Fruit fly (Drosophila melanogaster) whole organism, embryonic: ENCODE measurements around the gene MTF-1.

Experiments
- Ada2b ChIP-seq: fragments of 200-800 bp; sonication (Bioruptor generic); IDR thresholded peaks from 2 replicates; pipeline ENCODE4 v1.3.6; 2022; ENCODE audit warnings: missing biosample characterization, missing genetic modification characterization
- CG10147 ChIP-seq: fragments of 200-800 bp; sonication (Bioruptor generic); optimal IDR thresholded peaks from 2 replicates; lab custom pipeline; 2019; ENCODE audit warnings: missing biosample characterization, mild to moderate bottlenecking, missing genetic modification characterization, moderate library complexity
- CG10274 ChIP-seq: fragments of 200-800 bp; sonication (Bioruptor generic); optimal IDR thresholded peaks from 3 replicates; lab custom pipeline; 2017; ENCODE audit warnings: missing biosample characterization, mild to moderate bottlenecking, missing genetic modification characterization
- CG11504 ChIP-seq: fragments of 200-800 bp; sonication (Bioruptor generic); optimal IDR thresholded peaks from 3 replicates; lab custom pipeline; 2019; ENCODE audit warnings: missing biosample characterization, mild to moderate bottlenecking, missing genetic modification characterization, moderate library complexity
- CG12744 ChIP-seq: fragments of 200-800 bp; sonication (Bioruptor generic); optimal IDR thresholded peaks from 2 replicates; lab custom pipeline; 2016; ENCODE audit warnings: missing biosample characterization, missing genetic modification characterization
- CG13775 ChIP-seq: fragments of 200-800 bp; sonication (Bioruptor generic); optimal IDR thresholded peaks from 3 replicates; lab custom pipeline; 2017; ENCODE audit warnings: missing biosample characterization, mild to moderate bottlenecking, missing genetic modification characterization
- CG17361 ChIP-seq: fragments of 200-800 bp; sonication (Bioruptor generic); IDR thresholded peaks from 3 replicates; pipeline ENCODE4 v1.3.6; 2022; ENCODE audit warnings: missing biosample characterization, missing genetic modification characterization
- CG17802 ChIP-seq: fragments of 200-800 bp; sonication (Bioruptor generic); optimal IDR thresholded peaks from 2 replicates; lab custom pipeline; 2018; ENCODE audit warnings: missing biosample characterization, mild to moderate bottlenecking, missing genetic modification characterization, moderate library complexity
- CG1832 ChIP-seq: fragments of 200-800 bp; sonication (Bioruptor generic); optimal IDR thresholded peaks from 2 replicates; lab custom pipeline; 2017; ENCODE audit warnings: missing biosample characterization, mild to moderate bottlenecking, missing genetic modification characterization, inconsistent platforms
- CG31224 ChIP-seq: fragments of 200-800 bp; sonication (Bioruptor generic); IDR thresholded peaks from 2 replicates; pipeline ENCODE4 v1.3.6; 2022; ENCODE audit warnings: missing biosample characterization, missing genetic modification characterization
- CG32532 ChIP-seq: fragments of 200-800 bp; sonication (Bioruptor generic); IDR thresholded peaks from 2 replicates; pipeline ENCODE4 v1.3.6; 2022; ENCODE audit warnings: missing biosample characterization, missing genetic modification characterization
- CG42726 ChIP-seq: fragments of 200-800 bp; sonication (Bioruptor generic); IDR thresholded peaks from 2 replicates; pipeline ENCODE4 v1.3.6; 2022; ENCODE audit warnings: missing biosample characterization, missing genetic modification characterization; ENCODE audit not compliant: partially characterized antibody
- CG4404 ChIP-seq: fragments of 200-800 bp; sonication (Bioruptor generic); IDR thresholded peaks from 2 replicates; pipeline ENCODE4 v1.3.6; 2022; ENCODE audit warnings: missing biosample characterization, missing genetic modification characterization
- CG5180 ChIP-seq: fragments of 200-800 bp; sonication (Bioruptor generic); optimal IDR thresholded peaks from 3 replicates; lab custom pipeline; 2017; ENCODE audit warnings: missing biosample characterization, missing genetic modification characterization, mild to moderate bottlenecking, moderate library complexity, missing genetic modification reagents
- CG5953 ChIP-seq: fragments of 200-800 bp; sonication (Bioruptor generic); IDR thresholded peaks from 2 replicates; pipeline ENCODE4 v1.3.6; 2022; ENCODE audit warnings: missing biosample characterization, missing genetic modification characterization
- CG6791 ChIP-seq: fragments of 200-800 bp; sonication (Bioruptor generic); IDR thresholded peaks from 3 replicates; pipeline ENCODE4 v1.3.6; 2022; ENCODE audit warnings: missing biosample characterization, missing genetic modification characterization; ENCODE audit not compliant: partially characterized antibody
- CG8478 ChIP-seq: fragments of >200 bp; optimal IDR thresholded peaks from 2 replicates; lab custom pipeline; 2018
- CG8944 ChIP-seq: fragments of 200-800 bp; sonication (Bioruptor generic); optimal IDR thresholded peaks from 3 replicates; lab custom pipeline; 2016; ENCODE audit warnings: missing biosample characterization, missing genetic modification characterization
- CG9727 ChIP-seq: fragments of 200-800 bp; sonication (Bioruptor generic); optimal IDR thresholded peaks from 3 replicates; lab custom pipeline; 2017; ENCODE audit warnings: missing biosample characterization, mild to moderate bottlenecking, missing genetic modification characterization
- Dad ChIP-seq: fragments of 200-800 bp; sonication (Bioruptor generic); optimal IDR thresholded peaks from 3 replicates; lab custom pipeline; 2016; ENCODE audit warnings: missing biosample characterization, missing genetic modification characterization
- Dref ChIP-seq: fragments of 200-800 bp; sonication (Bioruptor generic); IDR thresholded peaks from 2 replicates; pipeline ENCODE4 v1.3.6; 2022; ENCODE audit warnings: missing biosample characterization, missing genetic modification characterization
- Fer3 ChIP-seq: fragments of 200-800 bp; sonication (Bioruptor generic); optimal IDR thresholded peaks from 2 replicates; lab custom pipeline; 2018; ENCODE audit warnings: missing biosample characterization, mild to moderate bottlenecking, missing genetic modification characterization, moderate library complexity
- H15 ChIP-seq: fragments of 200-800 bp; sonication (Bioruptor generic); IDR thresholded peaks from 3 replicates; pipeline ENCODE4 v1.3.6; 2022; ENCODE audit warnings: missing biosample characterization, missing genetic modification characterization
- Hmx ChIP-seq: fragments of 200-800 bp; sonication (Bioruptor generic); optimal IDR thresholded peaks from 2 replicates; lab custom pipeline; 2016; ENCODE audit warnings: missing biosample characterization, missing genetic modification characterization
- Hr3 ChIP-seq: fragments of 200-800 bp; sonication (Bioruptor generic); optimal IDR thresholded peaks from 3 replicates; lab custom pipeline; 2016; ENCODE audit warnings: missing biosample characterization, missing genetic modification characterization
- Hr78 ChIP-seq, 2 experiments: fragments of 200-800 bp in 1 of 2; fragments of >200 bp in 1 of 2; sonication (Bioruptor generic) in 1 of 2; optimal IDR thresholded peaks; 2 replicates each; lab custom pipeline; 2017 to 2019; ENCODE audit warnings: missing biosample characterization in 2 of 2, missing genetic modification characterization in 2 of 2, mild to moderate bottlenecking in 1 of 2, moderate library complexity in 1 of 2
- Kr ChIP-seq: fragments of 200-800 bp; sonication (Bioruptor generic); optimal IDR thresholded peaks from 2 replicates; lab custom pipeline; 2017; ENCODE audit warnings: missing biosample characterization, mild to moderate bottlenecking, missing genetic modification characterization
- Med ChIP-seq: fragments of 200-800 bp; sonication (Bioruptor generic); peaks from one replicate; lab custom pipeline; 2016; ENCODE audit warnings: missing biosample characterization, missing genetic modification characterization, mild to moderate bottlenecking, inconsistent platforms, moderate library complexity
- Mrtf ChIP-seq: fragments of 200-800 bp; sonication (Bioruptor generic); IDR thresholded peaks from 3 replicates; pipeline ENCODE4 v1.3.6; 2022; ENCODE audit warnings: missing biosample characterization, missing genetic modification characterization
- Nf-YC ChIP-seq: fragments of 200-800 bp; optimal IDR thresholded peaks from 3 replicates; lab custom pipeline; 2019; ENCODE audit warnings: missing biosample characterization, mild to moderate bottlenecking, missing genetic modification characterization, moderate library complexity
- Side ChIP-seq: fragments of 200-800 bp; sonication (Bioruptor generic); optimal IDR thresholded peaks from 2 replicates; lab custom pipeline; 2016; ENCODE audit warnings: missing biosample characterization, missing genetic modification characterization
- Six4 ChIP-seq: fragments of 200-800 bp; sonication (Bioruptor generic); optimal IDR thresholded peaks from 2 replicates; lab custom pipeline; 2016; ENCODE audit warnings: missing biosample characterization, missing genetic modification characterization
- Vsx1 ChIP-seq: fragments of 200-800 bp; sonication (Bioruptor generic); optimal IDR thresholded peaks from 2 replicates; lab custom pipeline; 2017; ENCODE audit warnings: missing biosample characterization, mild to moderate bottlenecking, missing genetic modification characterization, missing genetic modification reagents
- bcd ChIP-seq: fragments of 200-800 bp; sonication (Bioruptor generic); optimal IDR thresholded peaks from 2 replicates; lab custom pipeline; 2017; ENCODE audit warnings: missing biosample characterization, mild to moderate bottlenecking, missing genetic modification characterization
- corto ChIP-seq: fragments of 200-800 bp; sonication (Bioruptor generic); optimal IDR thresholded peaks from 2 replicates; lab custom pipeline; 2016; ENCODE audit warnings: missing biosample characterization, mild to moderate bottlenecking, missing genetic modification characterization, moderate library complexity
- cwo ChIP-seq: fragments of 200-800 bp; sonication (Bioruptor generic); optimal IDR thresholded peaks from 3 replicates; lab custom pipeline; 2017; ENCODE audit warnings: missing biosample characterization, missing genetic modification characterization, mild to moderate bottlenecking, moderate library complexity, missing genetic modification reagents
- fru ChIP-seq: fragments of >200 bp; optimal IDR thresholded peaks from 2 replicates; lab custom pipeline; 2017
- grau ChIP-seq: fragments of 200-800 bp; optimal IDR thresholded peaks from 3 replicates; lab custom pipeline; 2019; ENCODE audit warnings: missing biosample characterization, mild to moderate bottlenecking, missing genetic modification characterization, moderate library complexity
- grn ChIP-seq: fragments of 200-800 bp; sonication (Bioruptor generic); optimal IDR thresholded peaks from 3 replicates; lab custom pipeline; 2017; ENCODE audit warnings: missing biosample characterization, missing genetic modification characterization
- gt ChIP-seq: fragments of 200-800 bp; sonication (Bioruptor generic); IDR thresholded peaks from 2 replicates; pipeline ENCODE4 v1.3.6; 2022; ENCODE audit warnings: missing biosample characterization, missing genetic modification characterization
- jing ChIP-seq: fragments of 200-800 bp; sonication (Bioruptor generic); optimal IDR thresholded peaks from 2 replicates; lab custom pipeline; 2018; ENCODE audit warnings: missing biosample characterization, mild to moderate bottlenecking, missing genetic modification characterization
- jumu ChIP-seq: fragments of 200-800 bp; sonication (Bioruptor generic); optimal IDR thresholded peaks from 3 replicates; lab custom pipeline; 2016; ENCODE audit warnings: missing biosample characterization, missing genetic modification characterization
- pnt ChIP-seq: fragments of 200-800 bp; sonication (Bioruptor generic); optimal IDR thresholded peaks from 3 replicates; lab custom pipeline; 2016; ENCODE audit warnings: missing biosample characterization, missing genetic modification characterization
- prd ChIP-seq, 3 experiments: fragments of >200 bp in 2 of 3; fragments of 200-800 bp in 1 of 3; sonication (Bioruptor generic) in 1 of 3; optimal IDR thresholded peaks in 2 of 3; IDR thresholded peaks in 1 of 3; 2 replicates in 2 of 3; 3 replicates in 1 of 3; pipeline versions ENCODE4 v1.3.6 to Lab custom; 2017 to 2022; ENCODE audit warnings: missing biosample characterization in 1 of 3, missing genetic modification characterization in 1 of 3
- sc ChIP-seq, 3 experiments: fragments of >200 bp in 2 of 3; fragments of 200-800 bp in 1 of 3; sonication (Bioruptor generic) in 1 of 3; optimal IDR thresholded peaks; 2 replicates in 2 of 3; 3 replicates in 1 of 3; lab custom pipeline; 2017; ENCODE audit warnings: mild to moderate bottlenecking in 1 of 3, missing biosample characterization in 1 of 3, missing genetic modification characterization in 1 of 3, missing genetic modification reagents in 1 of 3
- sisA ChIP-seq: fragments of 200-800 bp; sonication (Bioruptor generic); IDR thresholded peaks from 2 replicates; pipeline ENCODE4 v1.3.6; 2022; ENCODE audit warnings: missing biosample characterization, missing genetic modification characterization
- stc ChIP-seq: fragments of 200-800 bp; sonication (Bioruptor generic); IDR thresholded peaks from 2 replicates; pipeline ENCODE4 v1.3.6; 2022; ENCODE audit warnings: missing biosample characterization, missing genetic modification characterization
- tna ChIP-seq: fragments of 200-800 bp; sonication (Bioruptor generic); IDR thresholded peaks from 2 replicates; pipeline ENCODE4 v1.3.6; 2022; ENCODE audit warnings: missing biosample characterization, missing genetic modification characterization; ENCODE audit not compliant: partially characterized antibody
- zen ChIP-seq: fragments of 200-800 bp; sonication (Bioruptor generic); optimal IDR thresholded peaks from 3 replicates; lab custom pipeline; 2018; ENCODE audit warnings: missing biosample characterization, mild to moderate bottlenecking, missing genetic modification characterization, moderate library complexity

Gene MTF-1

dm6 chr3L:9447239-9447777 lies 17.2 kb downstream of the MTF-1 start (continued):
- no peak for TF ChIP-seq tna (GFP tag; lab: Robert Waterston, UW)
- TF ChIP-seq Dref (GFP tag; lab: Robert Waterston, UW): no peak
- TF ChIP-seq CG5180 (GFP tag; lab: Kevin White, UChicago): no peak
- TF ChIP-seq gt: no peak
- TF ChIP-seq H15 (GFP tag; lab: Robert Waterston, UW): no peak
- no peak for TF ChIP-seq jumu (GFP tag; lab: Kevin White, UChicago)
- peak; percentile 73 for TF ChIP-seq zen
- no peak for TF ChIP-seq pnt (GFP tag; lab: Kevin White, UChicago)
- TF ChIP-seq CG32532 (GFP tag; lab: Robert Waterston, UW): peak; percentile 12; the same call in 1 of the 2 replicates
- no peak for TF ChIP-seq CG5953 (GFP tag; lab: Robert Waterston, UW)
- TF ChIP-seq grau (tag; lab: Kevin White, UChicago): no peak
- TF ChIP-seq Nf-YC (tag; lab: Kevin White, UChicago): no peak
- no peak for TF ChIP-seq sc (optimal IDR thresholded peaks at IDR 0.05; lab: Kevin White, UChicago)
- TF ChIP-seq sc (GFP tag; optimal IDR thresholded peaks at IDR 0.05; lab: Kevin White, UChicago): no peak
- no peak for TF ChIP-seq CG10274 (GFP tag; lab: Kevin White, UChicago)
- no peak for TF ChIP-seq CG6791 (GFP tag; lab: Robert Waterston, UW)
- peak; percentile 79 for TF ChIP-seq Kr (GFP tag; lab: Kevin White, UChicago)
- TF ChIP-seq corto (GFP tag; lab: Kevin White, UChicago): peak; percentile 2
- no peak for TF ChIP-seq CG9727 (GFP tag; lab: Kevin White, UChicago)
- no peak for TF ChIP-seq CG12744 (GFP tag; lab: Kevin White, UChicago)
- peak; percentile 22 for TF ChIP-seq cwo (GFP tag; lab: Kevin White, UChicago)
- TF ChIP-seq CG11504: no peak
- no peak for TF ChIP-seq Hmx (GFP tag; lab: Kevin White, UChicago)
- no peak for TF ChIP-seq CG4404

- no peak for TF ChIP-seq fru
- TF ChIP-seq gt: no peak
- TF ChIP-seq Hr78 (GFP tag; optimal IDR thresholded peaks at IDR 0.05; lab: Kevin White, UChicago): no peak
- no peak for TF ChIP-seq jing
- TF ChIP-seq Med (GFP tag; lab: Kevin White, UChicago): peak; percentile 82
- no peak for TF ChIP-seq CG42726 (GFP tag; lab: Robert Waterston, UW)
- no peak for TF ChIP-seq CG1832 (GFP tag; lab: Kevin White, UChicago)
- peak; percentile 73 for TF ChIP-seq CG17361 (GFP tag; lab: Robert Waterston, UW)
- TF ChIP-seq stc: peak; percentile 58
- peak; percentile 87 for TF ChIP-seq Vsx1 (GFP tag; lab: Kevin White, UChicago)
- TF ChIP-seq bcd (GFP tag; lab: Kevin White, UChicago): peak; percentile 56
- TF ChIP-seq CG17802 (tag; lab: Kevin White, UChicago): peak; percentile 11
- no peak for TF ChIP-seq CG8944 (GFP tag; lab: Kevin White, UChicago)
- TF ChIP-seq Dad: no peak
- no peak for TF ChIP-seq Mrtf
- peak; percentile 58 for TF ChIP-seq sisA
- peak; percentile 1 for TF ChIP-seq grn (GFP tag; lab: Kevin White, UChicago)
- TF ChIP-seq Hr3 (GFP tag; lab: Kevin White, UChicago): peak; percentile 32
- TF ChIP-seq Side: peak; percentile 26
- TF ChIP-seq CG8478 (lab: Kevin White, UChicago): no peak
- TF ChIP-seq Ada2b (GFP tag; lab: Robert Waterston, UW): peak; percentile 54; the same call in 1 of the 2 replicates
- peak; percentile 68 for TF ChIP-seq Fer3
- TF ChIP-seq Six4 (GFP tag; lab: Kevin White, UChicago): peak; percentile 24
- TF ChIP-seq prd (optimal IDR thresholded peaks at IDR 0.05; lab: Kevin White, UChicago): no peak
- peak; percentile 58; the same call in 2 of the 3 replicates for TF ChIP-seq prd (GFP tag; IDR thresholded peaks at IDR 0.05; lab: Robert Waterston, UW)
- TF ChIP-seq CG31224 (GFP tag; lab: Robert Waterston, UW): peak; percentile 40
- peak; percentile 18 for TF ChIP-seq CG13775 (GFP tag; lab: Kevin White, UChicago)
- TF ChIP-seq CG10147 (GFP tag; lab: Kevin White, UChicago): peak; percentile 68
Measured at dm6 chr3L:9451522-9452118, 21.5 kb downstream of the MTF-1 start, which contains the start of the genes CG3448 and ghi. TSS of gene CG3448 (minus strand) at chr3L:9451572. TSS of gene ghi (plus strand) at chr3L:9451876.
